Fruit fly (Drosophila melanogaster): ENCODE results near the gene CG42502.
A peak's percentile ranks its signal among the peaks of the same experiment; 100 is the strongest.

Gene CG42502

dm6 chr2L:18796446-18796845 lies 14.6 kb downstream of the CG42502 start:
- TF ChIP-seq CG6175 (GFP tag; IDR thresholded peaks at IDR 0.05): 0 out of 3 replicates have a peak, but pooled peaks have one; percentile 41
- TF ChIP-seq Adf1 (GFP tag; IDR thresholded peaks at IDR 0.05): peak; percentile 91
- TF ChIP-seq peb (GFP tag; IDR thresholded peaks at IDR 0.05): no peak
- TF ChIP-seq hb (GFP tag; IDR thresholded peaks at IDR 0.05; ENCODE audit: partially characterized antibody): 0 out of 3 replicates have a peak, but pooled peaks have one; percentile 19
- TF ChIP-seq Jarid2 (GFP tag; optimal IDR thresholded peaks at IDR 0.05): peak; percentile 32
- peak in 1 of 2 experiments; percentile 73 for TF ChIP-seq Pdp1 (GFP tag; optimal IDR thresholded peaks at IDR 0.05)
- TF ChIP-seq CG10321 (GFP tag; IDR thresholded peaks at IDR 0.05): peak; percentile 92
- TF ChIP-seq CG8478 (optimal IDR thresholded peaks at IDR 0.05): peak; percentile 64
- TF ChIP-seq Trl (optimal IDR thresholded peaks at IDR 0.05): peak in 1 of 2 experiments; percentile 87
- TF ChIP-seq Trl (GFP tag; optimal IDR thresholded peaks at IDR 0.05): no peak
- peak; percentile 30; the same call in 1 of the 3 replicates for TF ChIP-seq sr (GFP tag; IDR thresholded peaks at IDR 0.05)
- peak; percentile 75 for TF ChIP-seq Med (GFP tag)
- TF ChIP-seq CG7372 (GFP tag; IDR thresholded peaks at IDR 0.05): peak; percentile 92
- TF ChIP-seq her (GFP tag; optimal IDR thresholded peaks at IDR 0.05): no peak
- TF ChIP-seq CG9437 (GFP tag; optimal IDR thresholded peaks at IDR 0.05): peak; percentile 2
- no peak for TF ChIP-seq CG14965 (GFP tag; optimal IDR thresholded peaks at IDR 0.05; ENCODE audit: borderline replicate concordance)
- no peak for TF ChIP-seq pros (GFP tag; optimal IDR thresholded peaks at IDR 0.05)
- no peak for TF ChIP-seq wek (GFP tag; optimal IDR thresholded peaks at IDR 0.05)
- TF ChIP-seq CG1832 (GFP tag; optimal IDR thresholded peaks at IDR 0.05): peak; percentile 52
- peak; percentile 64 for TF ChIP-seq Nf-YB (GFP tag; optimal IDR thresholded peaks at IDR 0.05)

- no peak for TF ChIP-seq CG34422 (GFP tag; IDR thresholded peaks at IDR 0.05)
- TF ChIP-seq CG11560 (tag; IDR thresholded peaks at IDR 0.05): no peak
- no peak for TF ChIP-seq Stat92E (GFP tag; optimal IDR thresholded peaks at IDR 0.05)
- no peak for TF ChIP-seq peb (GFP tag; IDR thresholded peaks at IDR 0.05)
- peak; percentile 78 for TF ChIP-seq Deaf1 (tag; optimal IDR thresholded peaks at IDR 0.05)
- TF ChIP-seq crol (GFP tag; IDR thresholded peaks at IDR 0.05): peak; percentile 85
- no peak for TF ChIP-seq pita (GFP tag; optimal IDR thresholded peaks at IDR 0.05)
- TF ChIP-seq cg (GFP tag; optimal IDR thresholded peaks at IDR 0.05): peak; percentile 89
- no peak for TF ChIP-seq CG1602 (GFP tag; optimal IDR thresholded peaks at IDR 0.05)
- TF ChIP-seq Trl (optimal IDR thresholded peaks at IDR 0.05): peak; percentile 87 to 94
- peak; percentile 15 for TF ChIP-seq Trl (GFP tag; optimal IDR thresholded peaks at IDR 0.05)
- TF ChIP-seq nom (GFP tag; optimal IDR thresholded peaks at IDR 0.05): no peak
- no peak for TF ChIP-seq esg (GFP tag; conservative IDR thresholded peaks at IDR 0.05)
- no peak for TF ChIP-seq trem (tag; optimal IDR thresholded peaks at IDR 0.05)
- TF ChIP-seq CoRest (tag; optimal IDR thresholded peaks at IDR 0.05): peak; percentile 6
- no peak for TF ChIP-seq CG12769 (tag; optimal IDR thresholded peaks at IDR 0.05)
- TF ChIP-seq kay (GFP tag; optimal IDR thresholded peaks at IDR 0.05): no peak
- no peak for TF ChIP-seq CG12942 (GFP tag; optimal IDR thresholded peaks at IDR 0.05)
- TF ChIP-seq tin (GFP tag; optimal IDR thresholded peaks at IDR 0.05): no peak
- TF ChIP-seq CG9932 (GFP tag; IDR thresholded peaks at IDR 0.05): no peak
- TF ChIP-seq CG12071 (GFP tag; optimal IDR thresholded peaks at IDR 0.05): peak; percentile 23
- no peak for TF ChIP-seq CG8388 (GFP tag; optimal IDR thresholded peaks at IDR 0.05)
- peak; percentile 29 for TF ChIP-seq Jarid2 (GFP tag; optimal IDR thresholded peaks at IDR 0.05)
- TF ChIP-seq Meics (GFP tag; optimal IDR thresholded peaks at IDR 0.05): no peak
- TF ChIP-seq CG8089 (GFP tag; optimal IDR thresholded peaks at IDR 0.05): no peak
- TF ChIP-seq CG16863 (GFP tag; optimal IDR thresholded peaks at IDR 0.05): no peak
- TF ChIP-seq hkb (optimal IDR thresholded peaks at IDR 0.05): no peak
- TF ChIP-seq hkb (GFP tag; IDR thresholded peaks at IDR 0.05): no peak
- TF ChIP-seq Dip3 (GFP tag; optimal IDR thresholded peaks at IDR 0.05): no peak
- TF ChIP-seq Dad (GFP tag; optimal IDR thresholded peaks at IDR 0.05): no peak
- TF ChIP-seq PHDP (tag; optimal IDR thresholded peaks at IDR 0.05): no peak
- no peak for TF ChIP-seq sens (GFP tag)
- no peak for TF ChIP-seq cato (GFP tag; optimal IDR thresholded peaks at IDR 0.05; ENCODE audit: borderline replicate concordance)
- no peak for TF ChIP-seq Dbx (GFP tag; IDR thresholded peaks at IDR 0.05)
- no peak for TF ChIP-seq bbx (GFP tag; IDR thresholded peaks at IDR 0.05; ENCODE audit: partially characterized antibody)
Observed at dm6 chr2L:18795917-18796402, 15.1 kb downstream of the CG42502 start.
